Worm (Caenorhabditis elegans) whole organism, midembryonic: ENCODE results near the gene C17B7.5.

ENCODE experiments used
- T22C8.4 ChIP-seq: fragments of 200-800 bp; sonication (Bioruptor generic); IDR thresholded peaks from 2 replicates; pipeline ENCODE4 v1.3.6; 2022; ENCODE audit warnings: missing genetic modification characterization, missing compliant biosample characterization
- cog-1 ChIP-seq: sonication (generic microtip); optimal IDR thresholded peaks from 2 replicates; lab custom pipeline; 2016; ENCODE audit warnings: missing genetic modification characterization, missing compliant biosample characterization
- flt-1 ChIP-seq: fragments of 200-800 bp; sonication (Bioruptor generic); IDR thresholded peaks from 2 replicates; pipeline ENCODE4 v1.3.6; 2022; ENCODE audit warnings: missing genetic modification characterization, missing compliant biosample characterization
- klf-2 ChIP-seq: fragments of 200-800 bp; sonication (Bioruptor generic); conservative IDR thresholded peaks from 2 replicates; pipeline ENCODE4 v1.3.6; 2022; ENCODE audit warnings: missing genetic modification reagents, missing genetic modification characterization, missing compliant biosample characterization
- med-1 ChIP-seq: sonication (generic microtip); optimal IDR thresholded peaks from 2 replicates; lab custom pipeline; 2017; ENCODE audit warnings: missing genetic modification characterization, mild to moderate bottlenecking, missing compliant biosample characterization, antibody characterized with exemption, missing genetic modification reagents; ENCODE audit not compliant: insufficient read depth
- tab-1 ChIP-seq: fragments of 200-800 bp; sonication (Bioruptor generic); IDR thresholded peaks from 2 replicates; pipeline ENCODE4 v1.3.6; 2022; ENCODE audit warnings: missing genetic modification characterization, missing compliant biosample characterization
- ztf-23 ChIP-seq: fragments of 200-800 bp; sonication (Bioruptor generic); IDR thresholded peaks from 2 replicates; pipeline ENCODE4 v1.3.6; 2022; ENCODE audit warnings: missing genetic modification reagents, missing genetic modification characterization, missing compliant biosample characterization
- ztf-29 ChIP-seq: fragments of 200-800 bp; sonication (Bioruptor generic); IDR thresholded peaks from 2 replicates; pipeline ENCODE4 v1.3.6; 2022; ENCODE audit warnings: missing genetic modification reagents, missing genetic modification characterization, missing compliant biosample characterization

DNA sequence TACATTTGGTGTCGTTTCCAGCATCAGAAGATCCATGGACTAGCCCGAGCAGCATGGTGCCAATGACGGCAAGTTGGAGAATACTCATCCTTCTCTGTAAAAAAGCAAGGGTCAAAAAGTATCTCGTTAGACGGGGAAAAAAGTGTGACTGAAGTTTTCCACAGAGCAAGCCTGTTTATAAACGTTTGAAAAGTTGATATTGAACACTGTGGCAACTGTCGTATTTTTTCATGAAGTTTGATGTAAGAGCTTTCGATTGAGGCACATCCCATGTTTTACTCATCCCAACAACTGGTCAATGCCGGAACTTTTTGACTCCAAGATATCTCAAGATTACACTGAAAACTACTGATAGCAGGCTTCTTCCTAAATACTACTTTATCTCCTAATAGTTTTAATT, 14.5 kb upstream of the C17B7.5 start, which contains the start of gene F35F10.13:
- no peak for TF ChIP-seq T22C8.4 (GFP tag; lab: Robert Waterston, UW)
- TF ChIP-seq med-1: no peak
- TF ChIP-seq flt-1 (GFP tag; lab: Robert Waterston, UW): no peak
- TF ChIP-seq cog-1 (tag; lab: Kevin White, UChicago): no peak
- TF ChIP-seq ztf-29: no peak
- TF ChIP-seq klf-2 (GFP tag; lab: Robert Waterston, UW): no peak
- TF ChIP-seq ztf-23 (GFP tag; lab: Robert Waterston, UW): no peak
- no peak for TF ChIP-seq tab-1 (GFP tag; lab: Robert Waterston, UW)
